Fruit fly (Drosophila melanogaster): ENCODE data around the gene Tdh.

DNA sequence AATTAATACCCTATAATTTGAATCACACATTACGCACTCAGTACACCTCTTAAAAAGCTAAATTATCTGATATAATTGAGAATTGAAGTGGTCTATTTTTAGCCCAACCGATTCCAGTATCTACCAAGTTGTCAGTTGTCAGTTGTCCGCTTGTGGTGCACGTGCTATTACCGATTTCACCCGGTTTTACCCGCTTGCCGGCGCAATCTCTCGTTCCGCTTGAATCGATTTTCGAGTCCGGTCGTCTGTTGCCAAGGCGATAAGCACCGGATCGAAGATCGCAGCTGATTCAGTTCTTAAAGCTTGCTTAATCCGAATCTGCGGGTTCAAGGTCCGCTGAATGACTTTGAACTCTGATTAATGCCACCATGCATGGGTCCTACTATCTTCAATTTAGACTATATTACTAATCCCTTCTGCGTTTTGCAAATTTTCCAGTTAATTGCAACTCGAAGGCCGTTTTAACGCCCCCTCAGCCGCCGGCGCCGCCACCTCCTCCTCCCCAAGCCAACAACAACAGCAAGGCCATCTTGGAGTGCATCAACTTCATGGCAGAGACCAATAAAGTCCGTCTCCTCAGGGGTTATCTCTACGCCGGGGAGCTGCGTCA, 44.9 kb downstream of the Tdh start:
- TF ChIP-seq CG4854 (GFP tag; optimal IDR thresholded peaks at IDR 0.05) (no peak), CTCF (GFP tag; optimal IDR thresholded peaks at IDR 0.05) (no peak), trh (GFP tag; optimal IDR thresholded peaks at IDR 0.05) (no peak)
